Worm (Caenorhabditis elegans) whole organism, L1 larva: ENCODE results near the gene Y38E10A.3.

ENCODE experiments used
- C16A3.4 ChIP-seq: fragments of 150-350 bp; optimal IDR thresholded peaks from 2 replicates; lab custom pipeline; 2014; ENCODE audit warnings: missing biosample characterization, missing genetic modification characterization
- Y116A8C.19 ChIP-seq: sonication (generic microtip); optimal IDR thresholded peaks from 2 replicates; lab custom pipeline; 2016; ENCODE audit warnings: missing compliant biosample characterization, missing genetic modification characterization, borderline replicate concordance
- aha-1 ChIP-seq: fragments of 150-350 bp; optimal IDR thresholded peaks from 2 replicates; lab custom pipeline; 2014; ENCODE audit warnings: missing biosample characterization, missing genetic modification characterization
- ceh-8 ChIP-seq: fragments of 200-800 bp; sonication (Bioruptor generic); optimal IDR thresholded peaks from 2 replicates; lab custom pipeline; 2018; ENCODE audit warnings: mild to moderate bottlenecking, missing genetic modification characterization, moderate library complexity, missing compliant biosample characterization
- ceh-82 ChIP-seq, 3 experiments: fragments of 150-350 bp in 1 of 3; sonication (generic microtip) in 2 of 3; optimal IDR thresholded peaks; 2 replicates each; lab custom pipeline; 2014 to 2017; ENCODE audit warnings: missing biosample characterization in 3 of 3, missing genetic modification characterization in 3 of 3
- ceh-88 ChIP-seq: fragments of 200-800 bp; sonication (Bioruptor generic); IDR thresholded peaks from 2 replicates; pipeline ENCODE4 v1.3.6; 2022; ENCODE audit warnings: missing genetic modification characterization, missing compliant biosample characterization
- ceh-90 ChIP-seq: sonication (generic microtip); optimal IDR thresholded peaks from 2 replicates; lab custom pipeline; 2016; ENCODE audit warnings: missing genetic modification characterization, missing compliant biosample characterization
- ces-1 ChIP-seq: fragments of 150-350 bp; optimal IDR thresholded peaks from 2 replicates; lab custom pipeline; 2014; ENCODE audit warnings: missing biosample characterization, missing genetic modification reagents, missing genetic modification characterization
- dsc-1 ChIP-seq: sonication (generic microtip); optimal IDR thresholded peaks from 2 replicates; lab custom pipeline; 2016; ENCODE audit warnings: mild to moderate bottlenecking, missing genetic modification characterization, missing compliant biosample characterization
- elt-2 ChIP-seq: sonication (generic microtip); optimal IDR thresholded peaks from 2 replicates; lab custom pipeline; 2016; ENCODE audit warnings: missing genetic modification characterization, mild to moderate bottlenecking, inconsistent platforms, missing compliant biosample characterization, missing genetic modification reagents
- ets-5 ChIP-seq: fragments of 200-800 bp; sonication (Bioruptor generic); IDR thresholded peaks from 2 replicates; pipeline ENCODE4 v1.3.6; 2022; ENCODE audit warnings: missing genetic modification characterization, missing compliant biosample characterization
- fkh-10 ChIP-seq: sonication (generic microtip); optimal IDR thresholded peaks from 2 replicates; lab custom pipeline; 2017; ENCODE audit warnings: missing biosample characterization, missing genetic modification reagents, missing genetic modification characterization
- fkh-4 ChIP-seq: sonication (generic microtip); optimal IDR thresholded peaks from 2 replicates; lab custom pipeline; 2016; ENCODE audit warnings: missing compliant biosample characterization, missing genetic modification characterization, borderline replicate concordance
- fos-1 ChIP-seq: fragments of 150-350 bp; optimal IDR thresholded peaks from 2 replicates; lab custom pipeline; 2014; ENCODE audit warnings: missing biosample characterization, missing genetic modification characterization
- hlh-4 ChIP-seq: sonication (generic microtip); optimal IDR thresholded peaks from 2 replicates; lab custom pipeline; 2016; ENCODE audit warnings: mild to moderate bottlenecking, missing genetic modification characterization, missing compliant biosample characterization
- hpl-2 ChIP-seq: fragments of 150-350 bp; optimal IDR thresholded peaks from 2 replicates; lab custom pipeline; 2014; ENCODE audit warnings: missing biosample characterization, missing genetic modification reagents, missing genetic modification characterization
- irx-1 ChIP-seq: sonication (generic microtip); optimal IDR thresholded peaks from 2 replicates; lab custom pipeline; 2016; ENCODE audit warnings: missing genetic modification characterization, missing compliant biosample characterization
- lin-13 ChIP-seq: fragments of 150-350 bp; optimal IDR thresholded peaks from 2 replicates; lab custom pipeline; 2014; ENCODE audit warnings: missing biosample characterization, missing genetic modification reagents, missing genetic modification characterization
- lin-14 ChIP-seq: fragments of 200-800 bp; sonication (Bioruptor generic); optimal IDR thresholded peaks from 2 replicates; lab custom pipeline; 2018; ENCODE audit warnings: mild to moderate bottlenecking, missing genetic modification characterization, moderate library complexity, missing compliant biosample characterization
- lin-35 ChIP-seq, 2 experiments: fragments of 150-350 bp; optimal IDR thresholded peaks; 2 replicates each; lab custom pipeline; 2014; ENCODE audit warnings: missing biosample characterization in 2 of 2, missing genetic modification characterization in 2 of 2, missing genetic modification reagents in 2 of 2
- lsy-2 ChIP-seq, 2 experiments: fragments of 150-350 bp; optimal IDR thresholded peaks; 2 replicates each; lab custom pipeline; 2014; ENCODE audit warnings: missing biosample characterization in 2 of 2, missing genetic modification characterization in 2 of 2
- mab-9 ChIP-seq: fragments of 200-800 bp; sonication (Bioruptor generic); IDR thresholded peaks from 2 replicates; pipeline ENCODE4 v1.3.6; 2022; ENCODE audit warnings: missing genetic modification reagents, missing genetic modification characterization, missing compliant biosample characterization
- mef-2 ChIP-seq: fragments of 150-350 bp; optimal IDR thresholded peaks from 2 replicates; lab custom pipeline; 2014; ENCODE audit warnings: missing biosample characterization, missing genetic modification characterization
- nhr-12 ChIP-seq: sonication (generic microtip); optimal IDR thresholded peaks from 2 replicates; lab custom pipeline; 2017; ENCODE audit warnings: missing biosample characterization, missing genetic modification characterization
- nhr-77 ChIP-seq: fragments of 150-350 bp; optimal IDR thresholded peaks from 2 replicates; lab custom pipeline; 2014; ENCODE audit warnings: missing biosample characterization, missing genetic modification characterization
- pag-3 ChIP-seq: sonication (generic microtip); optimal IDR thresholded peaks from 2 replicates; lab custom pipeline; 2017; ENCODE audit warnings: missing genetic modification characterization, mild to moderate bottlenecking, missing compliant biosample characterization, antibody characterized with exemption, borderline replicate concordance; ENCODE audit not compliant: insufficient read depth
- rnt-1 ChIP-seq: sonication (generic microtip); optimal IDR thresholded peaks from 2 replicates; lab custom pipeline; 2016; ENCODE audit warnings: mild to moderate bottlenecking, missing genetic modification characterization, moderate library complexity, missing compliant biosample characterization
- skn-1 ChIP-seq: fragments of 150-350 bp; optimal IDR thresholded peaks from 2 replicates; lab custom pipeline; 2014; ENCODE audit warnings: missing biosample characterization, missing genetic modification characterization
- snpc-4 ChIP-seq: fragments of 150-350 bp; optimal IDR thresholded peaks from 2 replicates; lab custom pipeline; 2014; ENCODE audit warnings: missing biosample characterization, missing genetic modification characterization
- sox-4 ChIP-seq: sonication (generic microtip); optimal IDR thresholded peaks from 2 replicates; lab custom pipeline; 2016; ENCODE audit warnings: missing genetic modification characterization, missing compliant biosample characterization
- sup-37 ChIP-seq: fragments of 200-800 bp; sonication (Bioruptor generic); optimal IDR thresholded peaks from 2 replicates; lab custom pipeline; 2018; ENCODE audit warnings: mild to moderate bottlenecking, missing genetic modification characterization, missing compliant biosample characterization
- tbx-2 ChIP-seq: sonication (generic microtip); optimal IDR thresholded peaks from 2 replicates; lab custom pipeline; 2016; ENCODE audit warnings: missing genetic modification characterization, missing compliant biosample characterization
- tlp-1 ChIP-seq: fragments of 150-350 bp; optimal IDR thresholded peaks from 2 replicates; lab custom pipeline; 2014; ENCODE audit warnings: missing biosample characterization, missing genetic modification characterization
- unc-30 ChIP-seq: sonication (generic microtip); optimal IDR thresholded peaks from 2 replicates; lab custom pipeline; 2017; ENCODE audit warnings: missing biosample characterization, missing genetic modification characterization
- unc-62 ChIP-seq: fragments of 150-350 bp; optimal IDR thresholded peaks from 2 replicates; lab custom pipeline; 2014; ENCODE audit warnings: missing biosample characterization, missing genetic modification reagents, missing genetic modification characterization
- zip-4 ChIP-seq: fragments of 200-800 bp; sonication (Bioruptor generic); optimal IDR thresholded peaks from 2 replicates; lab custom pipeline; 2018; ENCODE audit warnings: mild to moderate bottlenecking, missing genetic modification characterization, moderate library complexity, missing compliant biosample characterization

The Y38E10A.3 gene

ce11 chrII:12615413-12615812, 40.8 kb upstream of the Y38E10A.3 start (continued):
- no peak for TF ChIP-seq lsy-2 (tag; optimal IDR thresholded peaks at IDR 0.05; lab: Kevin White, UChicago)
- TF ChIP-seq ces-1 (GFP tag; lab: Kevin White, UChicago), result no peak
- TF ChIP-seq ceh-90 (tag; lab: Kevin White, UChicago), result no peak
- TF ChIP-seq lin-35 (GFP tag; optimal IDR thresholded peaks at IDR 0.05; lab: Kevin White, UChicago), result peak in 1 of 2 experiments; percentile 36
- TF ChIP-seq aha-1 (tag; lab: Kevin White, UChicago), result no peak
- peak; percentile 36 for TF ChIP-seq lin-14 (GFP tag; lab: Kevin White, UChicago)
- TF ChIP-seq rnt-1 (tag; lab: Kevin White, UChicago), result no peak
- no peak for TF ChIP-seq fos-1 (tag; lab: Kevin White, UChicago)
- no peak for TF ChIP-seq nhr-12 (tag; lab: Kevin White, UChicago)
- no peak for TF ChIP-seq zip-4 (GFP tag; lab: Kevin White, UChicago)
- TF ChIP-seq snpc-4 (tag; lab: Kevin White, UChicago), result no peak
- TF ChIP-seq fkh-4 (tag; lab: Kevin White, UChicago), result no peak
- TF ChIP-seq mab-9 (GFP tag; lab: Robert Waterston, UW), result no peak
- no peak for TF ChIP-seq ets-5 (GFP tag; lab: Robert Waterston, UW)
- no peak for TF ChIP-seq hlh-4
- TF ChIP-seq tbx-2 (tag; lab: Kevin White, UChicago), result peak; percentile 21
- no peak for TF ChIP-seq sup-37 (GFP tag; lab: Kevin White, UChicago)

- TF ChIP-seq skn-1 (tag; lab: Kevin White, UChicago), result no peak
- no peak for TF ChIP-seq nhr-77 (tag; lab: Kevin White, UChicago)
- no peak for TF ChIP-seq pag-3 (tag; lab: Kevin White, UChicago)
- TF ChIP-seq Y116A8C.19, result no peak
- no peak for TF ChIP-seq rnt-1 (tag; lab: Kevin White, UChicago)
- no peak for TF ChIP-seq lsy-2 (tag; optimal IDR thresholded peaks at IDR 0.05; lab: Kevin White, UChicago)
Observed at ce11 chrII:12612218-12612617, 37.6 kb upstream of the Y38E10A.3 start, which contains the start of gene nspe-4. Gene nspe-4 (plus strand): TSS chrII:12612518.

DNA sequence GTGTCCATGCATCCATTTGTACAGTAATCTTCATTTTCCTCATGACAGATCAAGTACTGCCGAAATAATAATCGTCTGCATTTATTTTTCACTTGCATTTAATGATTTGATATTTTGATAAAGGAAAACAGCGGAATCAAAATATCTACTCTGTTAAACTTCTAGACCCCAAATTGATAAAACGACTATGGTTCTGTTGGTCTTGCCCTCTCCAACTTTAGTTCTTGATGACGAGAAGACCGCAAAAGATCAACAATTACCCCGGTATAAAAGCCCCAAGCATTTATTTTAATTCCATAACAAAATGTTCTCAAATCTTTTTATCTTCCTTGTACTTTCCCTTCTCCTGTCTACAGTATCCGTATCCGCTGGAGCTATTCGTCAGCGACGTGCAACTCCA, 34.1 kb upstream of the Y38E10A.3 start, which contains the start of gene Y38E10A.9:
Gene Y38E10A.9, plus strand, starts transcription at position 301 of the 400 bp plus-strand sequence.
- no peak for TF ChIP-seq sox-4 (tag; lab: Kevin White, UChicago)
- no peak for TF ChIP-seq fos-1 (tag; lab: Kevin White, UChicago)
- TF ChIP-seq C16A3.4 (tag; lab: Kevin White, UChicago), result no peak
- no peak for TF ChIP-seq fkh-10
- no peak for TF ChIP-seq ceh-8
- no peak for TF ChIP-seq hpl-2
- no peak for TF ChIP-seq ceh-82 (tag; optimal IDR thresholded peaks at IDR 0.05; lab: Kevin White, UChicago)
- TF ChIP-seq unc-62 (GFP tag; lab: Kevin White, UChicago), result no peak
- no peak for TF ChIP-seq tlp-1 (tag; lab: Kevin White, UChicago)
- TF ChIP-seq, all 84 proteins: peak for 0

- TF ChIP-seq unc-30 (tag; lab: Kevin White, UChicago), result no peak
- TF ChIP-seq dsc-1, result peak; percentile 19
Observed at ce11 chrII:12606900-12607299, 32.3 kb upstream of the Y38E10A.3 start, which contains the start of gene Y38E10A.8. Gene Y38E10A.8 (plus strand): TSS chrII:12607200.

ce11 chrII:12606108-12606507, 31.5 kb upstream of the Y38E10A.3 start:
- TF ChIP-seq irx-1 (tag; lab: Kevin White, UChicago) (no peak), lin-13 (GFP tag; lab: Kevin White, UChicago) (no peak), unc-30 (tag; lab: Kevin White, UChicago) (no peak), pag-3 (tag; lab: Kevin White, UChicago) (no peak), elt-2 (no peak), ceh-88 (no peak), hpl-2 (no peak), mef-2 (tag; lab: Kevin White, UChicago) (no peak)
- TF ChIP-seq, all 84 proteins: peak for 0
